Fruit fly (Drosophila melanogaster) whole organism, embryonic: Measurements from ENCODE around the gene red.
A peak's percentile ranks its signal among the peaks of the same experiment; 100 is the strongest.

Experiments
- CG10267 ChIP-seq: fragments of 200-800 bp; sonication (Bioruptor generic); optimal IDR thresholded peaks from 2 replicates; lab custom pipeline; 2018; ENCODE audit warnings: missing biosample characterization, mild to moderate bottlenecking, missing genetic modification characterization, moderate library complexity
- CG12104 ChIP-seq: fragments of 200-800 bp; sonication (Bioruptor generic); optimal IDR thresholded peaks from 3 replicates; lab custom pipeline; 2016; ENCODE audit warnings: missing biosample characterization, missing genetic modification characterization
- CG12155 ChIP-seq: fragments of 200-800 bp; sonication (Bioruptor generic); optimal IDR thresholded peaks from 3 replicates; lab custom pipeline; 2016; ENCODE audit warnings: missing biosample characterization, missing genetic modification characterization
- CG1603 ChIP-seq: fragments of 200-800 bp; sonication (Bioruptor generic); optimal IDR thresholded peaks from 2 replicates; lab custom pipeline; 2019; ENCODE audit warnings: missing biosample characterization, mild to moderate bottlenecking, missing genetic modification characterization, moderate library complexity
- CG1792 ChIP-seq: fragments of 200-800 bp; sonication (Bioruptor generic); optimal IDR thresholded peaks from 2 replicates; lab custom pipeline; 2016; ENCODE audit warnings: missing biosample characterization, missing genetic modification characterization
- CG18619 ChIP-seq: fragments of 200-800 bp; sonication (Bioruptor generic); optimal IDR thresholded peaks from 3 replicates; lab custom pipeline; 2017; ENCODE audit warnings: missing biosample characterization, mild to moderate bottlenecking, missing genetic modification characterization
- CG2712 ChIP-seq: fragments of 200-800 bp; optimal IDR thresholded peaks from 3 replicates; lab custom pipeline; 2019; ENCODE audit warnings: missing biosample characterization, mild to moderate bottlenecking, missing genetic modification characterization, moderate library complexity
- CG31224 ChIP-seq: fragments of 200-800 bp; sonication (Bioruptor generic); IDR thresholded peaks from 2 replicates; pipeline ENCODE4 v1.3.6; 2022; ENCODE audit warnings: missing biosample characterization, missing genetic modification characterization
- CG3726 ChIP-seq: fragments of 200-800 bp; sonication (Bioruptor generic); IDR thresholded peaks from 3 replicates; pipeline ENCODE4, ENCODE4 v1.3.6; 2022; ENCODE audit warnings: missing biosample characterization, missing genetic modification characterization
- CG6254 ChIP-seq: fragments of 200-800 bp; sonication (Bioruptor generic); optimal IDR thresholded peaks from 3 replicates; lab custom pipeline; 2017; ENCODE audit warnings: mild to moderate bottlenecking, missing biosample characterization, missing genetic modification reagents, missing genetic modification characterization
- CG6689 ChIP-seq: fragments of 200-800 bp; sonication (Bioruptor generic); IDR thresholded peaks from 2 replicates; pipeline ENCODE4 v1.3.6; 2022; ENCODE audit warnings: missing biosample characterization, missing genetic modification characterization
- CG7786 ChIP-seq: fragments of 200-800 bp; sonication (Bioruptor generic); optimal IDR thresholded peaks from 2 replicates; lab custom pipeline; 2016; ENCODE audit warnings: missing biosample characterization, missing genetic modification characterization
- CG8290 ChIP-seq, 3 experiments: fragments of 200-800 bp; sonication (Bioruptor generic); optimal IDR thresholded peaks; 2 replicates each; lab custom pipeline; 2016 to 2019; ENCODE audit warnings: missing biosample characterization in 3 of 3, missing genetic modification characterization in 3 of 3, mild to moderate bottlenecking in 2 of 3, moderate library complexity in 1 of 3
- CG8944 ChIP-seq: fragments of 200-800 bp; sonication (Bioruptor generic); optimal IDR thresholded peaks from 3 replicates; lab custom pipeline; 2016; ENCODE audit warnings: missing biosample characterization, missing genetic modification characterization
- CHES-1-like ChIP-seq: fragments of 200-800 bp; sonication (Bioruptor generic); optimal IDR thresholded peaks from 2 replicates; lab custom pipeline; 2016; ENCODE audit warnings: missing biosample characterization, missing genetic modification characterization
- Dad ChIP-seq: fragments of 200-800 bp; sonication (Bioruptor generic); optimal IDR thresholded peaks from 3 replicates; lab custom pipeline; 2016; ENCODE audit warnings: missing biosample characterization, missing genetic modification characterization
- HLH54F ChIP-seq: fragments of 200-800 bp; sonication (Bioruptor generic); optimal IDR thresholded peaks from 3 replicates; lab custom pipeline; 2016; ENCODE audit warnings: missing biosample characterization, missing genetic modification characterization
- Hey ChIP-seq: fragments of 200-800 bp; sonication (Bioruptor generic); optimal IDR thresholded peaks from 3 replicates; lab custom pipeline; 2018; ENCODE audit warnings: missing biosample characterization, mild to moderate bottlenecking, missing genetic modification characterization
- HmgD ChIP-seq: fragments of 200-800 bp; sonication (Bioruptor generic); optimal IDR thresholded peaks from 3 replicates; lab custom pipeline; 2016; ENCODE audit warnings: missing biosample characterization, missing genetic modification characterization
- Jarid2 ChIP-seq: fragments of 200-800 bp; sonication (Bioruptor generic); optimal IDR thresholded peaks from 3 replicates; lab custom pipeline; 2017; ENCODE audit warnings: mild to moderate bottlenecking, missing biosample characterization, missing genetic modification reagents, missing genetic modification characterization
- MESR4 ChIP-seq: fragments of 200-800 bp; sonication (Bioruptor generic); optimal IDR thresholded peaks from 2 replicates; lab custom pipeline; 2018; ENCODE audit warnings: missing biosample characterization, mild to moderate bottlenecking, missing genetic modification characterization, moderate library complexity
- PHDP ChIP-seq: fragments of 200-800 bp; sonication (Bioruptor generic); optimal IDR thresholded peaks from 3 replicates; lab custom pipeline; 2018; ENCODE audit warnings: missing biosample characterization, mild to moderate bottlenecking, missing genetic modification characterization, moderate library complexity
- amos ChIP-seq: fragments of 200-800 bp; sonication (Bioruptor generic); IDR thresholded peaks from 2 replicates; pipeline ENCODE4 v1.3.6; 2022; ENCODE audit warnings: missing biosample characterization, missing genetic modification characterization; ENCODE audit not compliant: partially characterized antibody
- chinmo ChIP-seq: fragments of 200-800 bp; sonication (Bioruptor generic); IDR thresholded peaks from 4 replicates; pipeline ENCODE4 v1.3.6; 2022; ENCODE audit warnings: missing biosample characterization, missing genetic modification characterization; ENCODE audit not compliant: partially characterized antibody
- dpn ChIP-seq, 2 experiments: fragments of 200-800 bp; sonication (Bioruptor generic); optimal IDR thresholded peaks; 3 replicates each; lab custom pipeline; 2016; ENCODE audit warnings: missing biosample characterization in 2 of 2, missing genetic modification characterization in 2 of 2
- ewg ChIP-seq: fragments of 200-800 bp; sonication (Bioruptor generic); optimal IDR thresholded peaks from 3 replicates; lab custom pipeline; 2017; ENCODE audit warnings: mild to moderate bottlenecking, missing biosample characterization, missing genetic modification reagents, missing genetic modification characterization
- fd96Cb ChIP-seq: fragments of 200-800 bp; sonication (Bioruptor generic); optimal IDR thresholded peaks from 2 replicates; lab custom pipeline; 2018; ENCODE audit warnings: missing biosample characterization, mild to moderate bottlenecking, missing genetic modification characterization, moderate library complexity
- ftz-f1 ChIP-seq: fragments of 200-800 bp; sonication (Bioruptor generic); optimal IDR thresholded peaks from 2 replicates; lab custom pipeline; 2016; ENCODE audit warnings: missing biosample characterization, missing genetic modification characterization
- gcm ChIP-seq: fragments of 200-800 bp; sonication (Bioruptor generic); optimal IDR thresholded peaks from 2 replicates; lab custom pipeline; 2019; ENCODE audit warnings: missing biosample characterization, mild to moderate bottlenecking, missing genetic modification characterization, moderate library complexity
- gcm2 ChIP-seq: fragments of 200-800 bp; sonication (Bioruptor generic); optimal IDR thresholded peaks from 2 replicates; lab custom pipeline; 2016; ENCODE audit warnings: missing biosample characterization, missing genetic modification characterization
- gsb-n ChIP-seq: fragments of 200-800 bp; sonication (Bioruptor generic); optimal IDR thresholded peaks from 3 replicates; lab custom pipeline; 2018; ENCODE audit warnings: missing biosample characterization, mild to moderate bottlenecking, missing genetic modification characterization
- knrl ChIP-seq: fragments of 200-800 bp; sonication (Bioruptor generic); IDR thresholded peaks from 3 replicates; pipeline ENCODE4 v1.3.6; 2022; ENCODE audit warnings: missing biosample characterization, missing genetic modification characterization; ENCODE audit not compliant: partially characterized antibody
- lola ChIP-seq, 3 experiments: fragments of >200 bp in 2 of 3; fragments of 200-800 bp in 1 of 3; sonication (Bioruptor generic) in 1 of 3; optimal IDR thresholded peaks; 2 replicates each; lab custom pipeline; 2017 to 2019; ENCODE audit warnings: missing biosample characterization in 3 of 3, missing genetic modification characterization in 3 of 3, mild to moderate bottlenecking in 1 of 3, moderate library complexity in 1 of 3
- maf-S ChIP-seq: fragments of 200-800 bp; sonication (Bioruptor generic); optimal IDR thresholded peaks from 2 replicates; lab custom pipeline; 2016; ENCODE audit warnings: missing biosample characterization, missing genetic modification characterization
- nerfin-1 ChIP-seq: fragments of 200-800 bp; sonication (Bioruptor generic); optimal IDR thresholded peaks from 3 replicates; lab custom pipeline; 2019; ENCODE audit warnings: missing biosample characterization, mild to moderate bottlenecking, missing genetic modification characterization, moderate library complexity
- otp ChIP-seq: fragments of 200-800 bp; sonication (Bioruptor generic); IDR thresholded peaks from 3 replicates; pipeline ENCODE4, ENCODE4 v1.3.6; 2022; ENCODE audit warnings: missing biosample characterization, missing genetic modification characterization
- pan ChIP-seq, 4 experiments: fragments of >200 bp in 3 of 4; fragments of 200-800 bp in 1 of 4; sonication (Bioruptor generic) in 1 of 4; optimal IDR thresholded peaks in 3 of 4; IDR thresholded peaks in 1 of 4; 2 replicates each; pipeline versions ENCODE4 v1.3.6 to Lab custom; 2017 to 2022; ENCODE audit warnings: missing biosample characterization in 2 of 4, missing genetic modification characterization in 2 of 4, mixed read lengths in 1 of 4
- run ChIP-seq: fragments of 200-800 bp; sonication (Bioruptor generic); optimal IDR thresholded peaks from 3 replicates; lab custom pipeline; 2018; ENCODE audit warnings: missing biosample characterization, mild to moderate bottlenecking, missing genetic modification characterization
- sc ChIP-seq, 3 experiments: fragments of >200 bp in 2 of 3; fragments of 200-800 bp in 1 of 3; sonication (Bioruptor generic) in 1 of 3; optimal IDR thresholded peaks; 2 replicates in 2 of 3; 3 replicates in 1 of 3; lab custom pipeline; 2017; ENCODE audit warnings: mild to moderate bottlenecking in 1 of 3, missing biosample characterization in 1 of 3, missing genetic modification characterization in 1 of 3, missing genetic modification reagents in 1 of 3
- sd ChIP-seq: fragments of 200-800 bp; sonication (Bioruptor generic); optimal IDR thresholded peaks from 3 replicates; lab custom pipeline; 2018; ENCODE audit warnings: missing biosample characterization, mild to moderate bottlenecking, missing genetic modification characterization, moderate library complexity
- shn ChIP-seq: fragments of 200-800 bp; sonication (Bioruptor generic); optimal IDR thresholded peaks from 3 replicates; lab custom pipeline; 2016; ENCODE audit warnings: missing biosample characterization, missing genetic modification characterization
- slbo ChIP-seq: fragments of 200-800 bp; sonication (Bioruptor generic); IDR thresholded peaks from 2 replicates; pipeline ENCODE4 v1.3.6; 2022; ENCODE audit warnings: missing biosample characterization, missing genetic modification characterization
- stc ChIP-seq: fragments of 200-800 bp; sonication (Bioruptor generic); IDR thresholded peaks from 2 replicates; pipeline ENCODE4 v1.3.6; 2022; ENCODE audit warnings: missing biosample characterization, missing genetic modification characterization
- stwl ChIP-seq: fragments of 200-800 bp; sonication (Bioruptor generic); optimal IDR thresholded peaks from 3 replicates; lab custom pipeline; 2018; ENCODE audit warnings: missing biosample characterization, mild to moderate bottlenecking, missing genetic modification characterization, moderate library complexity
- sug ChIP-seq: fragments of 200-800 bp; optimal IDR thresholded peaks from 2 replicates; lab custom pipeline; 2019; ENCODE audit warnings: missing biosample characterization, mild to moderate bottlenecking, missing genetic modification characterization, moderate library complexity
- tup ChIP-seq: fragments of 200-800 bp; sonication (Bioruptor generic); optimal IDR thresholded peaks from 2 replicates; lab custom pipeline; 2016; ENCODE audit warnings: missing biosample characterization, mild to moderate bottlenecking, missing genetic modification characterization, moderate library complexity
- twi ChIP-seq: fragments of 200-800 bp; optimal IDR thresholded peaks from 2 replicates; lab custom pipeline; 2019; ENCODE audit warnings: missing biosample characterization, mild to moderate bottlenecking, missing genetic modification characterization, moderate library complexity
- unpg ChIP-seq: fragments of 200-800 bp; sonication (Bioruptor generic); optimal IDR thresholded peaks from 3 replicates; lab custom pipeline; 2018; ENCODE audit warnings: missing biosample characterization, mild to moderate bottlenecking, missing genetic modification characterization, moderate library complexity
- wor ChIP-seq: fragments of 200-800 bp; sonication (Bioruptor generic); IDR thresholded peaks from 2 replicates; pipeline ENCODE4 v1.3.6; 2022; ENCODE audit warnings: missing biosample characterization, missing genetic modification characterization

red gene

dm6 chr3R:14287980-14288379 lies 891 bp upstream of the red start:
- peak; percentile 42 for TF ChIP-seq sug
- no peak for TF ChIP-seq ftz-f1 (GFP tag; lab: Kevin White, UChicago)
- no peak for TF ChIP-seq CG1792 (GFP tag; lab: Kevin White, UChicago)
- no peak for TF ChIP-seq stwl (tag; lab: Kevin White, UChicago)
- no peak for TF ChIP-seq Dad (GFP tag; lab: Kevin White, UChicago)
- no peak for TF ChIP-seq knrl (GFP tag; lab: Robert Waterston, UW)
- TF ChIP-seq maf-S (GFP tag; lab: Kevin White, UChicago), result no peak
- TF ChIP-seq slbo, result no peak
- TF ChIP-seq CG6254, result peak; percentile 53
- 0 out of 4 replicates have a peak, but pooled peaks have one; percentile 4 for TF ChIP-seq chinmo (GFP tag; lab: Robert Waterston, UW)
- TF ChIP-seq CG2712 (tag; lab: Kevin White, UChicago), result no peak
- TF ChIP-seq Hey (tag; lab: Kevin White, UChicago), result peak; percentile 78
- TF ChIP-seq unpg (GFP tag; lab: Kevin White, UChicago), result no peak
- no peak for TF ChIP-seq stc (GFP tag; lab: Robert Waterston, UW)
- no peak for TF ChIP-seq gsb-n (tag; lab: Kevin White, UChicago)
- TF ChIP-seq amos (GFP tag; lab: Robert Waterston, UW), result no peak
- no peak for TF ChIP-seq CG8290 (GFP tag; optimal IDR thresholded peaks at IDR 0.05; lab: Kevin White, UChicago)
- TF ChIP-seq CG8290 (tag; optimal IDR thresholded peaks at IDR 0.05; lab: Kevin White, UChicago), result peak in 1 of 2 experiments; percentile 10
- TF ChIP-seq CG8944 (GFP tag; lab: Kevin White, UChicago), result no peak
- no peak for TF ChIP-seq MESR4
- no peak for TF ChIP-seq tup (GFP tag; lab: Kevin White, UChicago)
- TF ChIP-seq CG12104 (GFP tag; lab: Kevin White, UChicago), result no peak
- TF ChIP-seq run, result no peak
- no peak for TF ChIP-seq CG10267 (tag; lab: Kevin White, UChicago)
- no peak for TF ChIP-seq dpn (GFP tag; optimal IDR thresholded peaks at IDR 0.05; lab: Kevin White, UChicago)
- no peak for TF ChIP-seq twi (tag; lab: Kevin White, UChicago)
- TF ChIP-seq shn, result no peak
- no peak for TF ChIP-seq gcm
- TF ChIP-seq CG6689, result no peak
- no peak for TF ChIP-seq otp (GFP tag; lab: Robert Waterston, UW)
- no peak for TF ChIP-seq HmgD
- no peak for TF ChIP-seq wor (GFP tag; lab: Robert Waterston, UW)
- TF ChIP-seq CG3726 (GFP tag; lab: Robert Waterston, UW), result no peak
- TF ChIP-seq sc (optimal IDR thresholded peaks at IDR 0.05; lab: Kevin White, UChicago), result no peak
- no peak for TF ChIP-seq sc (GFP tag; optimal IDR thresholded peaks at IDR 0.05; lab: Kevin White, UChicago)
- no peak for TF ChIP-seq CG31224
- TF ChIP-seq lola (GFP tag; optimal IDR thresholded peaks at IDR 0.05; lab: Kevin White, UChicago), result no peak
- TF ChIP-seq CHES-1-like (GFP tag; lab: Kevin White, UChicago), result no peak
- TF ChIP-seq nerfin-1, result no peak
- no peak for TF ChIP-seq CG7786
- TF ChIP-seq HLH54F, result no peak
- TF ChIP-seq fd96Cb, result no peak
- TF ChIP-seq CG18619 (GFP tag; lab: Kevin White, UChicago), result no peak
- no peak for TF ChIP-seq PHDP
- TF ChIP-seq gcm2, result no peak
- TF ChIP-seq Jarid2 (GFP tag; lab: Kevin White, UChicago), result no peak
- no peak for TF ChIP-seq pan (optimal IDR thresholded peaks at IDR 0.05; lab: Kevin White, UChicago)
- peak in 1 of 2 experiments; percentile 25 for TF ChIP-seq pan (GFP tag; optimal IDR thresholded peaks at IDR 0.05 in 1 of 2, IDR thresholded peaks at IDR 0.05 in 1 of 2)
- no peak for TF ChIP-seq CG1603 (tag; lab: Kevin White, UChicago)
- TF ChIP-seq ewg (GFP tag; lab: Kevin White, UChicago), result no peak
- TF ChIP-seq sd (tag; lab: Kevin White, UChicago), result peak; percentile 83
- TF ChIP-seq CG12155 (GFP tag; lab: Kevin White, UChicago), result no peak
